Worm (Caenorhabditis elegans) whole organism, L3 larva: ENCODE data around the gene ags-3.
A peak's percentile ranks its signal among the peaks of the same experiment; 100 is the strongest.

ENCODE experiments used
- ceh-16 ChIP-seq: sonication (generic microtip); optimal IDR thresholded peaks from 2 replicates; lab custom pipeline; 2017; ENCODE audit warnings: missing biosample characterization, missing genetic modification characterization
- elt-2 ChIP-seq: sonication (generic microtip); optimal IDR thresholded peaks from 2 replicates; lab custom pipeline; 2016; ENCODE audit warnings: missing genetic modification reagents, mild to moderate bottlenecking, missing genetic modification characterization, missing compliant biosample characterization
- jun-1 ChIP-seq: fragments of 150-350 bp; optimal IDR thresholded peaks from 2 replicates; lab custom pipeline; 2014; ENCODE audit warnings: missing biosample characterization, missing genetic modification reagents, missing genetic modification characterization
- nhr-23 ChIP-seq: fragments of 150-350 bp; optimal IDR thresholded peaks from 2 replicates; lab custom pipeline; 2014; ENCODE audit warnings: missing biosample characterization, missing genetic modification reagents, missing genetic modification characterization

ags-3 gene

DNA sequence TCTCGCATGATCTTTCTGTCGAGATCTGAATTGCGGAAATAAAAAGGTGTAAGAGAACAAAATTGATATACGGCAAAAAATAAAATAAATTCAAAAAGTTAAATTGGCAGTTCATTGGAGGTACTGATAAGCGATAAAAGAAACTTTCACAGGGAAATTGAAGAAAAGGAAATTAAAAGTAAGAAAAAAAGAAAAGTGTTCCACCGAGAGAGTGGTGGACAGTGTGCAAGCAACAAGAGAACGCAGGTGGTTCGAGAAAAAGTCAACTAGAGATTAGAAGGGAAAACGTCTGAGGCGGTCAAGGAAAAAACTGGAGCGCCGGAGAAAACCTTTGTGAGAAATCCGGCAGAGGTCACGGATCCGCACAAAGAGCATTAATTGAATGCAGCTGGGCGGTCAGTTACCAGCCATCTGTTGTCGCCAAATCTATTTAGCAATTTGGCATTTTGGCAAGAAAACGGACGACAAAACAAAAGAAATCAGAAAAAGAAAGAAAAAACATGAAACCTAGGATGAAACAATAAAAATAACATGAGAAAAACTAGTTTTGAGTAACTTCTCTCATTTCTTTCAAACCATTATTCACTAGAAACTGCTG, 59.9 kb downstream of the ags-3 start, which contains the start of gene mtm-5:
mtm-5 (minus strand) TSS at position 27 of the 598 bp plus-strand sequence.
- TF ChIP-seq nhr-23 (tag; lab: Kevin White, UChicago): peak; percentile 1
- peak; percentile 68 for TF ChIP-seq elt-2 (tag; lab: Kevin White, UChicago)
- TF ChIP-seq ceh-16: no peak
- TF ChIP-seq jun-1 (tag; lab: Kevin White, UChicago): no peak
